Worm (Caenorhabditis elegans): ENCODE results near the gene Y71G10AR.4.
A peak's percentile ranks its signal among the peaks of the same experiment; 100 is the strongest.

Gene Y71G10AR.4

ce11 chrIV:2246150-2246549, 47.3 kb downstream of the Y71G10AR.4 start (continued):
- TF ChIP-seq ceh-28 (tag; optimal IDR thresholded peaks at IDR 0.05) (no peak), php-3 (GFP tag; IDR thresholded peaks at IDR 0.05) (no peak), rbr-2 (tag; optimal IDR thresholded peaks at IDR 0.05) (no peak), snpc-1.2 (GFP tag; IDR thresholded peaks at IDR 0.05) (0 out of 2 replicates have a peak, but pooled peaks have one; percentile 33), lin-13 (GFP tag; optimal IDR thresholded peaks at IDR 0.05) (no peak), skn-1 (tag; optimal IDR thresholded peaks at IDR 0.05) (no peak), daf-12 (tag; optimal IDR thresholded peaks at IDR 0.05) (no peak), F44E2.7 (GFP tag; IDR thresholded peaks at IDR 0.05) (0 out of 2 replicates have a peak, but pooled peaks have one; percentile 27), ztf-11 (tag; optimal IDR thresholded peaks at IDR 0.05) (no peak), lin-29 (GFP tag; IDR thresholded peaks at IDR 0.05) (no peak), jun-1 (tag; optimal IDR thresholded peaks at IDR 0.05) (no peak), unc-62 (GFP tag; optimal IDR thresholded peaks at IDR 0.05 in 1 of 2) (no peak), unc-62 (tag; optimal IDR thresholded peaks at IDR 0.05) (no peak), aha-1 (tag) (peak; percentile 53), ceh-20 (GFP tag; IDR thresholded peaks at IDR 0.05) (no peak), nhr-6 (tag; optimal IDR thresholded peaks at IDR 0.05) (no peak), nhr-41 (GFP tag; IDR thresholded peaks at IDR 0.05) (no peak), lin-15B (tag; optimal IDR thresholded peaks at IDR 0.05) (no peak), set-16 (GFP tag; IDR thresholded peaks at IDR 0.05) (peak; percentile 76), lin-1 (GFP tag; IDR thresholded peaks at IDR 0.05) (no peak), egl-43 (GFP tag; IDR thresholded peaks at IDR 0.05) (peak; percentile 64; the same call in 1 of the 2 replicates), mxl-3 (GFP tag; optimal IDR thresholded peaks at IDR 0.05) (peak; percentile 17), nhr-76 (tag; optimal IDR thresholded peaks at IDR 0.05) (no peak), cey-2 (tag; optimal IDR thresholded peaks at IDR 0.05; ENCODE audit: borderline replicate concordance, insufficient read depth) (no peak), madf-5 (GFP tag; IDR thresholded peaks at IDR 0.05) (no peak), D1046.2 (GFP tag; IDR thresholded peaks at IDR 0.05) (0 out of 2 replicates have a peak, but pooled peaks have one; percentile 34), arid-1 (GFP tag; conservative IDR thresholded peaks at IDR 0.05) (no peak), pha-4 (GFP tag; IDR thresholded peaks at IDR 0.05) (no peak), pha-4 (tag; optimal IDR thresholded peaks at IDR 0.05) (no peak), zag-1 (tag; optimal IDR thresholded peaks at IDR 0.05) (no peak), hlh-30 (tag; optimal IDR thresholded peaks at IDR 0.05; ENCODE audit: insufficient read depth) (no peak), ctbp-1 (GFP tag; IDR thresholded peaks at IDR 0.05) (no peak), fos-1 (tag; optimal IDR thresholded peaks at IDR 0.05) (no peak), lin-39 (tag; optimal IDR thresholded peaks at IDR 0.05) (no peak), saeg-2 (GFP tag; IDR thresholded peaks at IDR 0.05) (no peak), nhr-28 (tag; optimal IDR thresholded peaks at IDR 0.05) (no peak), hif-1 (tag; optimal IDR thresholded peaks at IDR 0.05) (no peak), dmd-6 (GFP tag; IDR thresholded peaks at IDR 0.05) (no peak), ces-1 (GFP tag; optimal IDR thresholded peaks at IDR 0.05) (no peak)

ce11 chrIV:2253392-2254048, 54.7 kb downstream of the Y71G10AR.4 start:
- TF ChIP-seq nhr-25 (tag; optimal IDR thresholded peaks at IDR 0.05; ENCODE audit: borderline replicate concordance, insufficient read depth), result no peak
- peak; percentile 90 for TF ChIP-seq ceh-28 (tag; optimal IDR thresholded peaks at IDR 0.05)
